Worm (Caenorhabditis elegans) whole organism, L4 larva: Measurements from ENCODE around the gene T15B7.14.
A peak's percentile ranks its signal among the peaks of the same experiment; 100 is the strongest.

ENCODE experiments used
- F26F4.8 ChIP-seq: fragments of 200-800 bp; sonication (Bioruptor generic); conservative IDR thresholded peaks from 2 replicates; pipeline ENCODE4 v1.3.6; 2022; ENCODE audit warnings: missing genetic modification characterization, missing compliant biosample characterization
- R02D3.7 ChIP-seq: fragments of 150-350 bp; sonication (generic microtip); optimal IDR thresholded peaks from 3 replicates; lab custom pipeline; 2014; ENCODE audit warnings: missing biosample characterization, missing genetic modification characterization
- T20F7.1 ChIP-seq: fragments of 200-800 bp; sonication (Bioruptor generic); optimal IDR thresholded peaks from 2 replicates; lab custom pipeline; 2018; ENCODE audit warnings: mild to moderate bottlenecking, missing genetic modification characterization, missing compliant biosample characterization
- Y48G9A.11 ChIP-seq: fragments of 200-800 bp; sonication (Bioruptor generic); IDR thresholded peaks from 2 replicates; pipeline ENCODE4 v1.3.6; 2022; ENCODE audit warnings: missing genetic modification reagents, missing genetic modification characterization, missing compliant biosample characterization
- Y75B8A.6 ChIP-seq: fragments of 200-800 bp; sonication (Bioruptor generic); IDR thresholded peaks from 2 replicates; pipeline ENCODE4 v1.3.6; 2022; ENCODE audit warnings: missing genetic modification reagents, missing genetic modification characterization, missing compliant biosample characterization
- ZK337.2 ChIP-seq: fragments of 200-800 bp; sonication (Bioruptor generic); IDR thresholded peaks from 2 replicates; pipeline ENCODE4 v1.3.6; 2022; ENCODE audit warnings: missing genetic modification reagents, missing genetic modification characterization, missing compliant biosample characterization
- aly-2 ChIP-seq: sonication (generic microtip); optimal IDR thresholded peaks from 2 replicates; lab custom pipeline; 2018; ENCODE audit warnings: missing biosample characterization, missing genetic modification characterization
- ama-1 ChIP-seq: fragments of 150-350 bp; optimal IDR thresholded peaks from 2 replicates; lab custom pipeline; 2014; ENCODE audit warnings: inconsistent platforms, mixed read lengths
- attf-4 ChIP-seq: sonication (generic microtip); optimal IDR thresholded peaks from 3 replicates; lab custom pipeline; 2017; ENCODE audit warnings: missing biosample characterization, missing genetic modification characterization
- ceh-32 ChIP-seq: sonication (generic microtip); optimal IDR thresholded peaks from 2 replicates; lab custom pipeline; 2016; ENCODE audit warnings: mild to moderate bottlenecking, missing genetic modification characterization, missing compliant biosample characterization; ENCODE audit not compliant: poor library complexity
- ceh-44 ChIP-seq: fragments of 200-800 bp; sonication (Bioruptor generic); IDR thresholded peaks from 2 replicates; pipeline ENCODE4 v1.3.6; 2022; ENCODE audit warnings: missing genetic modification reagents, missing genetic modification characterization, missing compliant biosample characterization
- ces-1 ChIP-seq: fragments of 150-350 bp; sonication (generic microtip); optimal IDR thresholded peaks from 4 replicates; lab custom pipeline; 2014; ENCODE audit warnings: missing biosample characterization, missing genetic modification reagents, missing genetic modification characterization
- daf-19 ChIP-seq: fragments of 200-800 bp; sonication (Bioruptor generic); conservative IDR thresholded peaks from 2 replicates; pipeline ENCODE4 v1.3.6; 2022; ENCODE audit warnings: missing genetic modification characterization, missing compliant biosample characterization
- daf-8 ChIP-seq: fragments of 200-800 bp; sonication (Bioruptor generic); IDR thresholded peaks from 2 replicates; pipeline ENCODE4 v1.3.6; 2022; ENCODE audit warnings: missing genetic modification characterization, missing compliant biosample characterization
- dmd-6 ChIP-seq: fragments of 200-800 bp; sonication (Bioruptor generic); IDR thresholded peaks from 2 replicates; pipeline ENCODE4 v1.3.6; 2022; ENCODE audit warnings: missing genetic modification reagents, missing genetic modification characterization, missing compliant biosample characterization
- dmd-8 ChIP-seq: fragments of 200-800 bp; sonication (Bioruptor generic); IDR thresholded peaks from 2 replicates; pipeline ENCODE4 v1.3.6; 2022; ENCODE audit warnings: missing genetic modification characterization, missing compliant biosample characterization
- dmd-9 ChIP-seq: fragments of 200-800 bp; sonication (Bioruptor generic); IDR thresholded peaks from 2 replicates; pipeline ENCODE4 v1.3.6; 2022; ENCODE audit warnings: missing genetic modification reagents, missing genetic modification characterization, missing compliant biosample characterization
- dpl-1 ChIP-seq: fragments of 150-350 bp; optimal IDR thresholded peaks from 2 replicates; lab custom pipeline; 2014; ENCODE audit warnings: missing biosample characterization, missing genetic modification reagents, missing genetic modification characterization
- duxl-1 ChIP-seq: sonication (generic microtip); optimal IDR thresholded peaks from 2 replicates; lab custom pipeline; 2016; ENCODE audit warnings: mild to moderate bottlenecking, missing genetic modification characterization, moderate library complexity, missing compliant biosample characterization; ENCODE audit not compliant: poor library complexity
- egl-27 ChIP-seq: sonication (generic microtip); optimal IDR thresholded peaks from 3 replicates; lab custom pipeline; 2017; ENCODE audit warnings: missing biosample characterization, missing genetic modification reagents, missing genetic modification characterization
- gei-8 ChIP-seq: fragments of 200-800 bp; sonication (Bioruptor generic); optimal IDR thresholded peaks from 2 replicates; lab custom pipeline; 2018; ENCODE audit warnings: mild to moderate bottlenecking, missing genetic modification characterization, missing compliant biosample characterization
- lim-7 ChIP-seq: fragments of 200-800 bp; sonication (Bioruptor generic); IDR thresholded peaks from 2 replicates; pipeline ENCODE4 v1.3.6; 2022; ENCODE audit warnings: missing genetic modification characterization, missing compliant biosample characterization
- lin-39 ChIP-seq: fragments of 150-350 bp; optimal IDR thresholded peaks from 2 replicates; lab custom pipeline; 2014; ENCODE audit warnings: missing biosample characterization, missing genetic modification reagents, missing genetic modification characterization
- lir-3 ChIP-seq: sonication (generic microtip); optimal IDR thresholded peaks from 2 replicates; lab custom pipeline; 2016; ENCODE audit warnings: mild to moderate bottlenecking, missing genetic modification characterization, missing compliant biosample characterization
- lsy-2 ChIP-seq, 2 experiments: fragments of 150-350 bp in 1 of 2; sonication (generic microtip) in 1 of 2; optimal IDR thresholded peaks; 2 replicates each; lab custom pipeline; 2014 to 2017; ENCODE audit warnings: missing biosample characterization in 2 of 2, missing genetic modification characterization in 2 of 2
- madf-5 ChIP-seq, 2 experiments: fragments of 200-800 bp; sonication (Bioruptor generic); IDR thresholded peaks; 2 replicates each; pipeline ENCODE4 v1.3.6; 2022; ENCODE audit warnings: missing compliant biosample characterization in 2 of 2, missing genetic modification characterization in 2 of 2
- madf-9 ChIP-seq: fragments of 200-800 bp; sonication (Bioruptor generic); conservative IDR thresholded peaks from 2 replicates; pipeline ENCODE4 v1.3.6; 2022; ENCODE audit warnings: missing genetic modification reagents, missing genetic modification characterization, missing compliant biosample characterization
- mep-1 ChIP-seq: fragments of 150-350 bp; sonication (generic microtip); optimal IDR thresholded peaks from 3 replicates; lab custom pipeline; 2014; ENCODE audit warnings: missing biosample characterization, missing genetic modification characterization
- mes-2 ChIP-seq: sonication (generic microtip); optimal IDR thresholded peaks from 2 replicates; lab custom pipeline; 2016; ENCODE audit warnings: missing genotype, mild to moderate bottlenecking, missing genetic modification characterization, missing compliant biosample characterization; ENCODE audit not compliant: poor library complexity, severe bottlenecking
- nhr-10 ChIP-seq: fragments of 150-350 bp; optimal IDR thresholded peaks from 2 replicates; lab custom pipeline; 2014; ENCODE audit warnings: missing biosample characterization, missing genetic modification characterization
- nhr-102 ChIP-seq: sonication (generic microtip); optimal IDR thresholded peaks from 2 replicates; lab custom pipeline; 2016; ENCODE audit warnings: mild to moderate bottlenecking, missing genetic modification characterization, moderate library complexity, missing compliant biosample characterization
- nhr-111 ChIP-seq: fragments of 200-800 bp; sonication (Bioruptor generic); optimal IDR thresholded peaks from 2 replicates; lab custom pipeline; 2018; ENCODE audit warnings: mild to moderate bottlenecking, missing genetic modification characterization, missing compliant biosample characterization
- nhr-237 ChIP-seq: sonication (generic microtip); optimal IDR thresholded peaks from 2 replicates; lab custom pipeline; 2017; ENCODE audit warnings: missing biosample characterization, missing genetic modification characterization
- nhr-25 ChIP-seq: sonication (generic microtip); optimal IDR thresholded peaks from 2 replicates; lab custom pipeline; 2017; ENCODE audit warnings: missing genetic modification characterization, mild to moderate bottlenecking, missing compliant biosample characterization, antibody characterized with exemption, moderate library complexity, borderline replicate concordance; ENCODE audit not compliant: insufficient read depth
- nhr-28 ChIP-seq: fragments of 150-350 bp; optimal IDR thresholded peaks from 2 replicates; lab custom pipeline; 2014; ENCODE audit warnings: missing biosample characterization, missing genetic modification characterization
- nhr-41 ChIP-seq: fragments of 200-800 bp; sonication (Bioruptor generic); IDR thresholded peaks from 2 replicates; pipeline ENCODE4 v1.3.6; 2022; ENCODE audit warnings: missing genetic modification reagents, missing genetic modification characterization, missing compliant biosample characterization
- nhr-6 ChIP-seq: fragments of 150-350 bp; optimal IDR thresholded peaks from 2 replicates; lab custom pipeline; 2014; ENCODE audit warnings: missing biosample characterization, missing genetic modification characterization
- nhr-76 ChIP-seq: fragments of 150-350 bp; optimal IDR thresholded peaks from 2 replicates; lab custom pipeline; 2014; ENCODE audit warnings: missing biosample characterization, missing genetic modification characterization
- nhr-77 ChIP-seq: fragments of 150-350 bp; optimal IDR thresholded peaks from 2 replicates; lab custom pipeline; 2014; ENCODE audit warnings: missing biosample characterization, missing genetic modification characterization
- php-3 ChIP-seq: fragments of 200-800 bp; sonication (Bioruptor generic); IDR thresholded peaks from 2 replicates; pipeline ENCODE4 v1.3.6; 2022; ENCODE audit warnings: missing genetic modification reagents, missing genetic modification characterization, missing compliant biosample characterization
- pqm-1 ChIP-seq: sonication (generic microtip); optimal IDR thresholded peaks from 2 replicates; lab custom pipeline; 2017; ENCODE audit warnings: missing biosample characterization, missing genetic modification characterization
- rbr-2 ChIP-seq: sonication (generic microtip); optimal IDR thresholded peaks from 2 replicates; lab custom pipeline; 2016; ENCODE audit warnings: missing genotype, missing genetic modification characterization, missing compliant biosample characterization
- saeg-2 ChIP-seq: fragments of 200-800 bp; sonication (Bioruptor generic); IDR thresholded peaks from 2 replicates; pipeline ENCODE4 v1.3.6; 2022; ENCODE audit warnings: missing genetic modification reagents, missing genetic modification characterization, missing compliant biosample characterization
- skn-1 ChIP-seq: fragments of 150-350 bp; optimal IDR thresholded peaks from 2 replicates; lab custom pipeline; 2014; ENCODE audit warnings: missing biosample characterization, missing genetic modification characterization
- snpc-1.2 ChIP-seq: fragments of 200-800 bp; sonication (Bioruptor generic); IDR thresholded peaks from 2 replicates; pipeline ENCODE4 v1.3.6; 2022; ENCODE audit warnings: missing genetic modification reagents, missing genetic modification characterization, missing compliant biosample characterization
- snpc-4 ChIP-seq: fragments of 150-350 bp; optimal IDR thresholded peaks from 2 replicates; lab custom pipeline; 2014; ENCODE audit warnings: missing biosample characterization, missing genetic modification characterization
- spr-3 ChIP-seq: fragments of 200-800 bp; sonication (Bioruptor generic); optimal IDR thresholded peaks from 2 replicates; lab custom pipeline; 2018; ENCODE audit warnings: mild to moderate bottlenecking, missing genetic modification characterization, missing compliant biosample characterization
- tag-97 ChIP-seq: fragments of 200-800 bp; sonication (Bioruptor generic); IDR thresholded peaks from 2 replicates; pipeline ENCODE4 v1.3.6; 2022; ENCODE audit warnings: missing genetic modification characterization, missing compliant biosample characterization
- tra-1 ChIP-seq: fragments of 200-800 bp; sonication (Bioruptor generic); IDR thresholded peaks from 2 replicates; pipeline ENCODE4 v1.3.6; 2022; ENCODE audit warnings: missing genetic modification reagents, missing genetic modification characterization, missing compliant biosample characterization
- unc-130 ChIP-seq: sonication (generic microtip); optimal IDR thresholded peaks from 2 replicates; lab custom pipeline; 2016; ENCODE audit warnings: missing genetic modification reagents, missing genetic modification characterization, missing compliant biosample characterization
- vab-7 ChIP-seq: fragments of 200-800 bp; sonication (Bioruptor generic); IDR thresholded peaks from 2 replicates; pipeline ENCODE4 v1.3.6; 2022; ENCODE audit warnings: missing genetic modification reagents, missing genetic modification characterization, missing compliant biosample characterization
- zip-11 ChIP-seq: fragments of 200-800 bp; sonication (Bioruptor generic); IDR thresholded peaks from 2 replicates; pipeline ENCODE4 v1.3.6; 2022; ENCODE audit warnings: missing genetic modification characterization, missing compliant biosample characterization
- ztf-7 ChIP-seq: fragments of 150-350 bp; optimal IDR thresholded peaks from 2 replicates; lab custom pipeline; 2014; ENCODE audit warnings: missing biosample characterization, missing genetic modification characterization

The T15B7.14 gene

ce11 chrV:6879490-6879889 is 44.3 kb upstream of the T15B7.14 start (continued):
- TF ChIP-seq lim-7 (no peak), snpc-1.2 (no peak), nhr-111 (GFP tag; lab: Kevin White, UChicago) (no peak), gei-8 (GFP tag; lab: Kevin White, UChicago) (no peak), duxl-1 (tag; lab: Kevin White, UChicago) (no peak), nhr-28 (tag; lab: Kevin White, UChicago) (peak; percentile 49), ama-1 (lab: Kevin White, UChicago) (no peak), R02D3.7 (tag; lab: Kevin White, UChicago) (no peak), saeg-2 (GFP tag; lab: Robert Waterston, UW) (no peak), tra-1 (GFP tag; lab: Robert Waterston, UW) (0 out of 2 replicates have a peak, but pooled peaks have one; percentile 46), ZK337.2 (GFP tag; lab: Robert Waterston, UW) (no peak), nhr-25 (tag; lab: Kevin White, UChicago) (peak; percentile 78), egl-27 (tag; lab: Kevin White, UChicago) (no peak), lin-39 (tag; lab: Kevin White, UChicago) (no peak), lir-3 (no peak), tag-97 (GFP tag; lab: Robert Waterston, UW) (no peak), dmd-6 (GFP tag; lab: Robert Waterston, UW) (peak; percentile 40; the same call in 1 of the 2 replicates), Y75B8A.6 (GFP tag; lab: Robert Waterston, UW) (no peak), pqm-1 (tag; lab: Kevin White, UChicago) (no peak), skn-1 (no peak), rbr-2 (peak; percentile 89), nhr-102 (tag; lab: Kevin White, UChicago) (no peak), nhr-41 (GFP tag; lab: Robert Waterston, UW) (no peak), ztf-7 (tag; lab: Kevin White, UChicago) (no peak), dmd-9 (no peak), Y48G9A.11 (GFP tag; lab: Robert Waterston, UW) (no peak), snpc-4 (tag; lab: Kevin White, UChicago) (no peak), nhr-10 (tag; lab: Kevin White, UChicago) (no peak), nhr-76 (tag; lab: Kevin White, UChicago) (no peak), zip-11 (no peak), dmd-8 (GFP tag; lab: Robert Waterston, UW) (no peak), daf-8 (GFP tag; lab: Robert Waterston, UW) (no peak), madf-9 (GFP tag; lab: Robert Waterston, UW) (0 out of 2 replicates have a peak, but pooled peaks have one; percentile 3), nhr-6 (tag; lab: Kevin White, UChicago) (peak; percentile 14), mep-1 (tag; lab: Kevin White, UChicago) (peak; percentile 80), daf-19 (GFP tag; lab: Robert Waterston, UW) (no peak), nhr-77 (peak; percentile 12), vab-7 (GFP tag; lab: Robert Waterston, UW) (no peak), php-3 (no peak), unc-130 (GFP tag; lab: Kevin White, UChicago) (no peak), lsy-2 (tag; optimal IDR thresholded peaks at IDR 0.05; lab: Kevin White, UChicago) (peak; percentile 34 to 63), dpl-1 (GFP tag; lab: Kevin White, UChicago) (no peak), F26F4.8 (GFP tag; lab: Robert Waterston, UW) (no peak), T20F7.1 (GFP tag; lab: Kevin White, UChicago) (no peak), ceh-32 (tag; lab: Kevin White, UChicago) (no peak), attf-4 (tag; lab: Kevin White, UChicago) (no peak), madf-5 (GFP tag; IDR thresholded peaks at IDR 0.05; lab: Robert Waterston, UW) (no peak), nhr-237 (tag; lab: Kevin White, UChicago) (no peak), ces-1 (no peak), spr-3 (GFP tag; lab: Kevin White, UChicago) (no peak), aly-2 (tag; lab: Kevin White, UChicago) (no peak), mes-2 (tag; lab: Kevin White, UChicago) (peak; percentile 60), ceh-44 (GFP tag; lab: Robert Waterston, UW) (no peak)
